Fruit fly (Drosophila melanogaster): ENCODE results near the gene Ugt36F1.

Gene Ugt36F1

dm6 chr2L:18805637-18806403 lies 13.3 kb upstream of the Ugt36F1 start (continued):
- TF ChIP-seq Hr39 (GFP tag; optimal IDR thresholded peaks at IDR 0.05): peak; percentile 56
- TF ChIP-seq CG15336 (GFP tag; IDR thresholded peaks at IDR 0.05): no peak
- TF ChIP-seq CG10631 (GFP tag; optimal IDR thresholded peaks at IDR 0.05): no peak
- peak; percentile 25 for TF ChIP-seq achi (GFP tag; optimal IDR thresholded peaks at IDR 0.05)
- peak; percentile 44 for TF ChIP-seq cyc (GFP tag; optimal IDR thresholded peaks at IDR 0.05)
- TF ChIP-seq Sox102F (GFP tag; optimal IDR thresholded peaks at IDR 0.05): peak; percentile 36
- TF ChIP-seq CG1621 (tag; optimal IDR thresholded peaks at IDR 0.05): no peak
- no peak for TF ChIP-seq fkh (GFP tag; optimal IDR thresholded peaks at IDR 0.05)
- TF ChIP-seq Hr4 (GFP tag; optimal IDR thresholded peaks at IDR 0.05): no peak

dm6 chr2L:18808754-18809329 lies 10.3 kb upstream of the Ugt36F1 start:
- no peak for TF ChIP-seq OdsH (GFP tag; optimal IDR thresholded peaks at IDR 0.05)
- no peak for TF ChIP-seq Sox15 (GFP tag; optimal IDR thresholded peaks at IDR 0.05)
- TF ChIP-seq Gug (GFP tag; IDR thresholded peaks at IDR 0.05): no peak
- TF ChIP-seq CG15336 (GFP tag; IDR thresholded peaks at IDR 0.05): no peak
- no peak for TF ChIP-seq Sox14 (GFP tag; optimal IDR thresholded peaks at IDR 0.05)
- no peak for TF ChIP-seq CG6854 (GFP tag; optimal IDR thresholded peaks at IDR 0.05)
- no peak for TF ChIP-seq CG16779 (tag; optimal IDR thresholded peaks at IDR 0.05)
- TF ChIP-seq CG34406 (GFP tag; optimal IDR thresholded peaks at IDR 0.05): no peak
- TF ChIP-seq Hr39 (GFP tag; optimal IDR thresholded peaks at IDR 0.05): no peak
- no peak for TF ChIP-seq Ets21C (GFP tag; optimal IDR thresholded peaks at IDR 0.05)

- no peak for TF ChIP-seq CG11762 (GFP tag; optimal IDR thresholded peaks at IDR 0.05; ENCODE audit: insufficient read depth)
- TF ChIP-seq CG6792 (GFP tag; optimal IDR thresholded peaks at IDR 0.05): no peak
- no peak for TF ChIP-seq ss (GFP tag; optimal IDR thresholded peaks at IDR 0.05)
- no peak for TF ChIP-seq CG8632 (GFP tag; optimal IDR thresholded peaks at IDR 0.05)
- TF ChIP-seq Smox (GFP tag; optimal IDR thresholded peaks at IDR 0.05): no peak
- no peak for TF ChIP-seq topi (GFP tag; optimal IDR thresholded peaks at IDR 0.05)
- TF ChIP-seq Hr4 (GFP tag; optimal IDR thresholded peaks at IDR 0.05): no peak
- TF ChIP-seq Ets21C (GFP tag; optimal IDR thresholded peaks at IDR 0.05): no peak
- TF ChIP-seq vri (GFP tag; optimal IDR thresholded peaks at IDR 0.05): no peak
- TF ChIP-seq CG4318 (GFP tag; optimal IDR thresholded peaks at IDR 0.05): no peak
- TF ChIP-seq CG10669 (GFP tag; optimal IDR thresholded peaks at IDR 0.05): no peak
- no peak for TF ChIP-seq Eip75B (GFP tag; optimal IDR thresholded peaks at IDR 0.05)
These were observed 9.7 kb upstream of the Ugt36F1 start for dm6 chr2L:18809486-18809885.

- no peak for TF ChIP-seq Blimp-1 (GFP tag; optimal IDR thresholded peaks at IDR 0.05)
- no peak for TF ChIP-seq fd85E (GFP tag; optimal IDR thresholded peaks at IDR 0.05)
- peak; percentile 17 for TF ChIP-seq topi (GFP tag; optimal IDR thresholded peaks at IDR 0.05)
- TF ChIP-seq CG6163 (GFP tag; IDR thresholded peaks at IDR 0.05): 0 out of 3 replicates have a peak, but pooled peaks have one; percentile 12
- TF ChIP-seq CG16779 (tag; optimal IDR thresholded peaks at IDR 0.05): no peak
- no peak for TF ChIP-seq eg (GFP tag; IDR thresholded peaks at IDR 0.05)
- TF ChIP-seq achi (GFP tag; optimal IDR thresholded peaks at IDR 0.05): peak; percentile 11
- TF ChIP-seq Sox14 (GFP tag; optimal IDR thresholded peaks at IDR 0.05): no peak
- no peak for TF ChIP-seq CG6792 (GFP tag; optimal IDR thresholded peaks at IDR 0.05)
- TF ChIP-seq CG11294 (GFP tag; IDR thresholded peaks at IDR 0.05): no peak
- TF ChIP-seq spab (GFP tag; optimal IDR thresholded peaks at IDR 0.05): peak; percentile 12
- TF ChIP-seq dsx (GFP tag; optimal IDR thresholded peaks at IDR 0.05; ENCODE audit: poor library complexity, severe bottlenecking): peak; percentile 33
- TF ChIP-seq cyc (GFP tag; optimal IDR thresholded peaks at IDR 0.05): no peak
- no peak for TF ChIP-seq vri (GFP tag; optimal IDR thresholded peaks at IDR 0.05)
- TF ChIP-seq esn (GFP tag; optimal IDR thresholded peaks at IDR 0.05): no peak
- TF ChIP-seq CG6854 (GFP tag; optimal IDR thresholded peaks at IDR 0.05): no peak
- TF ChIP-seq CG10669 (GFP tag; optimal IDR thresholded peaks at IDR 0.05): peak; percentile 49
- peak; percentile 32 for TF ChIP-seq OdsH (GFP tag; optimal IDR thresholded peaks at IDR 0.05)
- peak; percentile 38 for TF ChIP-seq Ets96B (tag; optimal IDR thresholded peaks at IDR 0.05)
- peak; percentile 50 for TF ChIP-seq CG8632 (GFP tag; optimal IDR thresholded peaks at IDR 0.05)
- peak; percentile 74 for TF ChIP-seq Eip78C (GFP tag)
- TF ChIP-seq CG11762 (GFP tag; optimal IDR thresholded peaks at IDR 0.05; ENCODE audit: insufficient read depth): no peak
- TF ChIP-seq Lpt (GFP tag; optimal IDR thresholded peaks at IDR 0.05): no peak
- no peak for TF ChIP-seq net (GFP tag; optimal IDR thresholded peaks at IDR 0.05)
- no peak for TF ChIP-seq Met (GFP tag; optimal IDR thresholded peaks at IDR 0.05)
- TF ChIP-seq pdm3 (GFP tag; optimal IDR thresholded peaks at IDR 0.05): no peak
These were observed 8.0 kb upstream of the Ugt36F1 start, which contains the start of the genes CG10570 and CG42502 for dm6 chr2L:18810960-18811642. CG10570 (minus strand) TSS chr2L:18811252. CG42502 (minus strand) TSS chr2L:18811252.
